Worm (Caenorhabditis elegans) whole organism, L4 larva: ENCODE results near the gene T07F10.5.
A peak's percentile ranks its signal among the peaks of the same experiment; 100 is the strongest.

Source experiments
- F44E2.7 ChIP-seq: fragments of 200-800 bp; sonication (Bioruptor generic); IDR thresholded peaks from 2 replicates; pipeline ENCODE4 v2.1.2; 2022; ENCODE audit warnings: missing genetic modification characterization, missing compliant biosample characterization
- T26A8.4 ChIP-seq: fragments of 200-800 bp; sonication (Bioruptor generic); IDR thresholded peaks from 2 replicates; pipeline ENCODE4 v1.3.6; 2022; ENCODE audit warnings: missing genetic modification characterization, missing compliant biosample characterization
- Y105C5A.15 ChIP-seq: fragments of 200-800 bp; sonication (Bioruptor generic); IDR thresholded peaks from 2 replicates; pipeline ENCODE4 v1.3.6; 2022; ENCODE audit warnings: missing genetic modification characterization, missing compliant biosample characterization
- Y48G9A.11 ChIP-seq: fragments of 200-800 bp; sonication (Bioruptor generic); IDR thresholded peaks from 2 replicates; pipeline ENCODE4 v1.3.6; 2022; ENCODE audit warnings: missing genetic modification reagents, missing genetic modification characterization, missing compliant biosample characterization
- Y75B8A.6 ChIP-seq: fragments of 200-800 bp; sonication (Bioruptor generic); IDR thresholded peaks from 2 replicates; pipeline ENCODE4 v1.3.6; 2022; ENCODE audit warnings: missing genetic modification reagents, missing genetic modification characterization, missing compliant biosample characterization
- aha-1 ChIP-seq: fragments of 150-350 bp; peaks from one replicate; lab custom pipeline; 2014; ENCODE audit warnings: missing biosample characterization, missing genetic modification characterization
- arid-1 ChIP-seq: fragments of 200-800 bp; sonication (Bioruptor generic); conservative IDR thresholded peaks from 2 replicates; pipeline ENCODE4 v1.3.6; 2022; ENCODE audit warnings: missing genetic modification reagents, missing genetic modification characterization, missing compliant biosample characterization
- ceh-20 ChIP-seq: fragments of 200-800 bp; sonication (Bioruptor generic); IDR thresholded peaks from 2 replicates; pipeline ENCODE4 v1.3.6; 2022; ENCODE audit warnings: missing genetic modification reagents, missing genetic modification characterization, missing compliant biosample characterization
- ceh-62 ChIP-seq: sonication (generic microtip); optimal IDR thresholded peaks from 2 replicates; lab custom pipeline; 2017; ENCODE audit warnings: missing biosample characterization, missing genetic modification characterization
- ces-1 ChIP-seq: fragments of 150-350 bp; sonication (generic microtip); optimal IDR thresholded peaks from 4 replicates; lab custom pipeline; 2014; ENCODE audit warnings: missing biosample characterization, missing genetic modification reagents, missing genetic modification characterization
- daf-8 ChIP-seq: fragments of 200-800 bp; sonication (Bioruptor generic); IDR thresholded peaks from 2 replicates; pipeline ENCODE4 v1.3.6; 2022; ENCODE audit warnings: missing genetic modification characterization, missing compliant biosample characterization
- duxl-1 ChIP-seq: sonication (generic microtip); optimal IDR thresholded peaks from 2 replicates; lab custom pipeline; 2016; ENCODE audit warnings: mild to moderate bottlenecking, missing genetic modification characterization, moderate library complexity, missing compliant biosample characterization; ENCODE audit not compliant: poor library complexity
- dve-1 ChIP-seq: sonication (generic microtip); optimal IDR thresholded peaks from 2 replicates; lab custom pipeline; 2017; ENCODE audit warnings: antibody characterized with exemption, mild to moderate bottlenecking, missing genetic modification characterization, missing compliant biosample characterization; ENCODE audit not compliant: insufficient read depth
- egl-27 ChIP-seq: sonication (generic microtip); optimal IDR thresholded peaks from 3 replicates; lab custom pipeline; 2017; ENCODE audit warnings: missing biosample characterization, missing genetic modification reagents, missing genetic modification characterization
- hmg-1.1 ChIP-seq: fragments of 200-800 bp; sonication (Bioruptor generic); IDR thresholded peaks from 2 replicates; pipeline ENCODE4 v1.3.6; 2022; ENCODE audit warnings: missing genetic modification reagents, missing genetic modification characterization, missing compliant biosample characterization
- lin-1 ChIP-seq: fragments of 200-800 bp; sonication (Bioruptor generic); IDR thresholded peaks from 2 replicates; pipeline ENCODE4 v1.3.6; 2022; ENCODE audit warnings: missing genetic modification reagents, missing genetic modification characterization, missing compliant biosample characterization
- lin-15B ChIP-seq: fragments of 150-350 bp; sonication (generic microtip); optimal IDR thresholded peaks from 3 replicates; lab custom pipeline; 2014; ENCODE audit warnings: missing biosample characterization, missing genetic modification characterization
- lsy-2 ChIP-seq, 2 experiments: fragments of 150-350 bp in 1 of 2; sonication (generic microtip) in 1 of 2; optimal IDR thresholded peaks; 2 replicates each; lab custom pipeline; 2014 to 2017; ENCODE audit warnings: missing biosample characterization in 2 of 2, missing genetic modification characterization in 2 of 2
- madf-5 ChIP-seq, 2 experiments: fragments of 200-800 bp; sonication (Bioruptor generic); IDR thresholded peaks; 2 replicates each; pipeline ENCODE4 v1.3.6; 2022; ENCODE audit warnings: missing compliant biosample characterization in 2 of 2, missing genetic modification characterization in 2 of 2
- mdl-1 ChIP-seq, 2 experiments: fragments of 150-350 bp in 1 of 2; sonication (generic microtip) in 1 of 2; optimal IDR thresholded peaks; 2 replicates each; lab custom pipeline; 2014 to 2017; ENCODE audit warnings: missing biosample characterization in 2 of 2, missing genetic modification characterization in 2 of 2
- mes-2 ChIP-seq: sonication (generic microtip); optimal IDR thresholded peaks from 2 replicates; lab custom pipeline; 2016; ENCODE audit warnings: missing genotype, mild to moderate bottlenecking, missing genetic modification characterization, missing compliant biosample characterization; ENCODE audit not compliant: poor library complexity, severe bottlenecking
- mxl-3 ChIP-seq: fragments of 200-800 bp; sonication (Bioruptor generic); optimal IDR thresholded peaks from 2 replicates; lab custom pipeline; 2018; ENCODE audit warnings: mild to moderate bottlenecking, missing genetic modification characterization, missing compliant biosample characterization
- nhr-10 ChIP-seq: fragments of 150-350 bp; optimal IDR thresholded peaks from 2 replicates; lab custom pipeline; 2014; ENCODE audit warnings: missing biosample characterization, missing genetic modification characterization
- nhr-237 ChIP-seq: sonication (generic microtip); optimal IDR thresholded peaks from 2 replicates; lab custom pipeline; 2017; ENCODE audit warnings: missing biosample characterization, missing genetic modification characterization
- nhr-25 ChIP-seq: sonication (generic microtip); optimal IDR thresholded peaks from 2 replicates; lab custom pipeline; 2017; ENCODE audit warnings: missing genetic modification characterization, mild to moderate bottlenecking, missing compliant biosample characterization, antibody characterized with exemption, moderate library complexity, borderline replicate concordance; ENCODE audit not compliant: insufficient read depth
- nhr-48 ChIP-seq: sonication (generic microtip); optimal IDR thresholded peaks from 2 replicates; lab custom pipeline; 2016; ENCODE audit warnings: mild to moderate bottlenecking, missing genetic modification characterization, missing compliant biosample characterization
- nhr-77 ChIP-seq: fragments of 150-350 bp; optimal IDR thresholded peaks from 2 replicates; lab custom pipeline; 2014; ENCODE audit warnings: missing biosample characterization, missing genetic modification characterization
- pha-4 ChIP-seq, 2 experiments: fragments of 150-350 bp in 1 of 2; fragments of 200-800 bp in 1 of 2; sonication (Bioruptor generic) in 1 of 2; IDR thresholded peaks in 1 of 2; optimal IDR thresholded peaks in 1 of 2; 2 replicates each; pipeline versions ENCODE4 v1.3.6 to Lab custom; 2014 to 2022; ENCODE audit warnings: missing genetic modification characterization in 2 of 2, missing genetic modification reagents in 2 of 2, missing biosample characterization in 1 of 2, missing compliant biosample characterization in 1 of 2
- rbr-2 ChIP-seq: sonication (generic microtip); optimal IDR thresholded peaks from 2 replicates; lab custom pipeline; 2016; ENCODE audit warnings: missing genotype, missing genetic modification characterization, missing compliant biosample characterization
- set-16 ChIP-seq: fragments of 200-800 bp; sonication (Bioruptor generic); IDR thresholded peaks from 2 replicates; pipeline ENCODE4 v1.3.6; 2022; ENCODE audit warnings: missing genetic modification reagents, missing genetic modification characterization, missing compliant biosample characterization
- snpc-1.2 ChIP-seq: fragments of 200-800 bp; sonication (Bioruptor generic); IDR thresholded peaks from 2 replicates; pipeline ENCODE4 v1.3.6; 2022; ENCODE audit warnings: missing genetic modification reagents, missing genetic modification characterization, missing compliant biosample characterization
- unc-39 ChIP-seq: sonication (generic microtip); optimal IDR thresholded peaks from 2 replicates; lab custom pipeline; 2017; ENCODE audit warnings: missing biosample characterization, missing genetic modification characterization
- unc-62 ChIP-seq, 3 experiments: fragments of 150-350 bp in 1 of 3; sonication (generic microtip); optimal IDR thresholded peaks in 2 of 3; peaks in 1 of 3; 1 replicate in 1 of 3; 2 replicates in 2 of 3; lab custom pipeline; 2014 to 2017; ENCODE audit warnings: missing biosample characterization in 3 of 3, missing genetic modification characterization in 3 of 3, missing genetic modification reagents in 3 of 3, missing genotype in 1 of 3
- zag-1 ChIP-seq: fragments of 150-350 bp; optimal IDR thresholded peaks from 2 replicates; lab custom pipeline; 2014; ENCODE audit warnings: missing biosample characterization, missing genetic modification characterization
- zfp-3 ChIP-seq: fragments of 200-800 bp; sonication (Bioruptor generic); conservative IDR thresholded peaks from 2 replicates; pipeline ENCODE4 v1.3.6; 2022; ENCODE audit warnings: missing genetic modification reagents, missing genetic modification characterization, missing compliant biosample characterization
- ztf-7 ChIP-seq: fragments of 150-350 bp; optimal IDR thresholded peaks from 2 replicates; lab custom pipeline; 2014; ENCODE audit warnings: missing biosample characterization, missing genetic modification characterization

The T07F10.5 gene

ce11 chrV:12897338-12897737 lies 31.6 kb downstream of the T07F10.5 start:
- no peak for TF ChIP-seq Y105C5A.15

DNA sequence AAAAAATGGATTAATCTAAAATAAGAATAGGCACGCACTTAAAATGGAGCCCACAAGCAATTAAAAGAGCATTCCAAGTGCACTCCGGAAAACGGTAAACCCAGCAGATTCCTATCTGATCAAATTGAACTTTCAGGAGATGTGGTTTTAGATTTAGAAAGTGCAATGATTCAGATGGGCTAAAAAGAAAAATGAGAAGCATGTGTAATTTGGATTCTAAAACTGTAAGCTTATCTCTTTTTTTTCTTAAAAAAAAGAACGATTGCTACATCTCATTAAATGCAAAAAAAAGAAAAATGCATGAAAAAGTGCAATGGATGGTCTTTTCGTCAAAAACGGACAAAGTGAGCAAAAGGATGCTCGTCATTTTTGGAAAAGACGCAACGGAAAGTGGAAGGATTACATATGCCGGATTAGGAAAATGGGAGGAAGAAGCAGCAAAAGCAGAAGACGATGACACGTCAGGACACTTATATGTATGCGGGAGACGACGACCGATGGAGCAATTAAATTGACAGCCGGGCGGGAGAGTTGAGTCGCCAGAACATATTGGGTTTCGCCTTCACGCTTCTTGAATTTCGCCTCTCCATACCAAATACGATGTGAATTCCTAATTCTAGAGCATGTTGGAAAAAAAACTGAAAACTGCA lies 33.0 kb downstream of the T07F10.5 start:
- TF ChIP-seq lsy-2 (tag; optimal IDR thresholded peaks at IDR 0.05; lab: Kevin White, UChicago) (peak in 1 of 2 experiments; percentile 17), aha-1 (tag; lab: Kevin White, UChicago) (peak; percentile 43), ceh-20 (GFP tag; lab: Robert Waterston, UW) (0 out of 2 replicates have a peak, but pooled peaks have one; percentile 29), unc-62 (GFP tag; optimal IDR thresholded peaks at IDR 0.05 in 1 of 2; lab: Kevin White, UChicago) (peak in 1 of 2 experiments; percentile 76), unc-62 (tag; optimal IDR thresholded peaks at IDR 0.05; lab: Kevin White, UChicago) (no peak), mxl-3 (no peak), zfp-3 (no peak)

DNA sequence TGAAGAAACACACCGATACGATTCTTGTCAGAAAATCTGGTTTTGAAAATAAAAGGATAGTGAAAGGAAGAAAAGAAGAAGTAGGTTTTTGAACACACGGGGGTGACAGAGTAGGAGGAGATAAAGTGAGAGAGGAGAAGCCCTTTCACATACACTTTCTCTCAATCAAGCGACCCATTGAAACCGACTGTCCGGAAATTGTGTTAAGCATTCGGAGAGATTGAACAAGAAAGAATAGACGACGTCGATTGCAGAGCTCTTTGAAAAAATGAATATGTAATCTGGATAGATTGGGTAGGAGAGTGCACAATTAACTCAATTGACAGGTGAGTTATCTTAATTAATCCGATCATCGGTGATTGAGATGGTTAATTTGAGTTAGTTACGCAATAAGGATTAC lies 35.6 kb downstream of the T07F10.5 start:
- TF ChIP-seq ces-1 (peak; percentile 46), unc-39 (tag; lab: Kevin White, UChicago) (no peak), nhr-25 (tag; lab: Kevin White, UChicago) (no peak), nhr-10 (tag; lab: Kevin White, UChicago) (no peak), aha-1 (tag; lab: Kevin White, UChicago) (peak; percentile 49), snpc-1.2 (GFP tag; lab: Robert Waterston, UW) (no peak)

DNA sequence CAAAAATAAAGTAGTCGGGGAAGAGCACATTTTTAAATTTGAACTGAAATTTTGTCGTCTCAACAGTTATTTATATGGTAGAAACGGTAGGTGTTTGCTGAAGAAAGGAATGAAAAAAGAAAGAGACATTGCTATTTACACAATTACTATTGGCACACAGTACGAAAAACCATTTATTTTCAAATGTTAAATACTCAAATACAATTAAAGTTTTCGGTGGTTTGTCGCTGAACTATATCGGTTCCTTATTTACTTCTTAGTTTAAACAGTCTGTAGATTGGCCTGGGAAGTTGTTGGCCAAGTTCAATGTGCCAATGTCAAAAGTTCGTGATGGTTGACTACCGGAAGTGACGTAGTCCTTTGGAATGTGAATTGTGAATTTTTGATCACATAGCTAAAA lies 38.3 kb downstream of the T07F10.5 start, which contains the start of gene ttr-27:
ttr-27 (minus strand) TSS at position 45 of the 400 bp plus-strand sequence.
- TF ChIP-seq Y48G9A.11 (GFP tag; lab: Robert Waterston, UW) (no peak), pha-4 (GFP tag; IDR thresholded peaks at IDR 0.05; lab: Robert Waterston, UW) (no peak), pha-4 (tag; optimal IDR thresholded peaks at IDR 0.05; lab: Kevin White, UChicago) (no peak), arid-1 (no peak), nhr-77 (no peak), zag-1 (tag; lab: Kevin White, UChicago) (no peak), nhr-237 (no peak)
- TF ChIP-seq, all 104 proteins: peak for 0

ce11 chrV:12905074-12905473 lies 39.4 kb downstream of the T07F10.5 start, which contains the start of gene ttr-28:
Gene ttr-28 (minus strand): TSS chrV:12905174.
- TF ChIP-seq lin-15B (tag; lab: Kevin White, UChicago) (no peak), unc-62 (GFP tag; optimal IDR thresholded peaks at IDR 0.05 in 1 of 2; lab: Kevin White, UChicago) (peak in 1 of 2 experiments; percentile 79), unc-62 (tag; optimal IDR thresholded peaks at IDR 0.05; lab: Kevin White, UChicago) (no peak), nhr-48 (tag; lab: Kevin White, UChicago) (no peak), dve-1 (tag; lab: Kevin White, UChicago) (no peak)

DNA sequence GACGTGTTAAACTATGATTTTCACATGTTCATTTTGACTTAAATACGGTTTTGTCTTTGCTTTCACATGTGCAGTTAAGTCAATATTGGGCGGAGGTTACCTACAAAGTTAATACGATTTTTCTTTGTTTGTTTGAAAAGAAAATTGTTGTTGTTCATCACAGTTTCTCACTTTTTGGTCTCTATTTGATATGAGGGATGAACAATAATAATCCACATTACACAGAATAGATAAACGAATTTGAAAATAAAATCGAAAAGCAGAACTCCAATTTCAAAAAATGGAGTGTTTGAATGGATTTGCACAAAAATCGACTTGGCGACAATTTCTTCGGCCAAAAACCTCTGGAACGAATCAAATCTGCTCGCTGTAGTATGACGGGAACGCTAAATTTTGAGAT lies 41.0 kb downstream of the T07F10.5 start, which contains the start of gene ttr-29:
ttr-29 (minus strand) TSS at position 101 of the 400 bp plus-strand sequence.
- no peak for TF ChIP-seq madf-5 (GFP tag; IDR thresholded peaks at IDR 0.05; lab: Robert Waterston, UW)
- TF ChIP-seq unc-62 (GFP tag; optimal IDR thresholded peaks at IDR 0.05 in 1 of 2; lab: Kevin White, UChicago), result peak in 1 of 2 experiments; percentile 18
- TF ChIP-seq unc-62 (tag; optimal IDR thresholded peaks at IDR 0.05; lab: Kevin White, UChicago), result no peak

- no peak for TF ChIP-seq egl-27
- no peak for TF ChIP-seq lin-1 (GFP tag; lab: Robert Waterston, UW)
- TF ChIP-seq arid-1, result no peak
- no peak for TF ChIP-seq set-16
- no peak for TF ChIP-seq mxl-3
- no peak for TF ChIP-seq ceh-62 (tag; lab: Kevin White, UChicago)
- TF ChIP-seq Y75B8A.6 (GFP tag; lab: Robert Waterston, UW), result no peak
- no peak for TF ChIP-seq lsy-2 (tag; optimal IDR thresholded peaks at IDR 0.05; lab: Kevin White, UChicago)
- no peak for TF ChIP-seq T26A8.4
- TF ChIP-seq rbr-2 (tag; lab: Kevin White, UChicago), result no peak
- TF ChIP-seq mes-2 (tag; lab: Kevin White, UChicago), result no peak
- TF ChIP-seq hmg-1.1 (GFP tag; lab: Robert Waterston, UW), result no peak
- no peak for TF ChIP-seq nhr-10 (tag; lab: Kevin White, UChicago)
- no peak for TF ChIP-seq daf-8 (GFP tag; lab: Robert Waterston, UW)
- TF ChIP-seq F44E2.7 (GFP tag; lab: Robert Waterston, UW), result no peak
- no peak for TF ChIP-seq ztf-7 (tag; lab: Kevin White, UChicago)
- TF ChIP-seq mdl-1 (tag; optimal IDR thresholded peaks at IDR 0.05; lab: Kevin White, UChicago), result no peak
- no peak for TF ChIP-seq duxl-1 (tag; lab: Kevin White, UChicago)
These were observed 41.7 kb downstream of the T07F10.5 start for ce11 chrV:12907436-12907835.
